Comparison of ENCODE assay signal across 1 fruit fly cellular context in genomic region chr2L:20349671-20350539, dm6.
TF ChIP-seq lines count a peak whose summit lies in the region.

Gene La (minus strand): TSS chr2L:20350012.
Gene RtGEF (plus strand): TSS chr2L:20350434.

TF ChIP-seq in whole organism, embryonic, 481 proteins besides CTCF, POLR2A, EP300 and RAD21 (continued from another document and continues in another):
- TF ChIP-seq CG7928 (GFP tag; optimal IDR thresholded peaks at IDR 0.05; lab: Kevin White, UChicago): peak; percentile 92
- no peak for TF ChIP-seq Oli (tag; optimal IDR thresholded peaks at IDR 0.05; lab: Kevin White, UChicago)
- TF ChIP-seq Sox100B (GFP tag; optimal IDR thresholded peaks at IDR 0.05; lab: Kevin White, UChicago): peak; percentile 48
- peak; percentile 95 for TF ChIP-seq bbx (GFP tag; IDR thresholded peaks at IDR 0.05; lab: Robert Waterston, UW; ENCODE audit: partially characterized antibody)
- no peak for TF ChIP-seq pita (GFP tag; optimal IDR thresholded peaks at IDR 0.05; lab: Kevin White, UChicago)
- TF ChIP-seq cg (GFP tag; optimal IDR thresholded peaks at IDR 0.05; lab: Kevin White, UChicago): no peak
- no peak for TF ChIP-seq Lim3 (GFP tag; IDR thresholded peaks at IDR 0.05; lab: Robert Waterston, UW)
- TF ChIP-seq CG31441 (GFP tag; IDR thresholded peaks at IDR 0.05; lab: Robert Waterston, UW): peak; percentile 88
- TF ChIP-seq CG14965 (GFP tag; optimal IDR thresholded peaks at IDR 0.05; lab: Kevin White, UChicago; ENCODE audit: borderline replicate concordance): no peak
- peak; percentile 77 for TF ChIP-seq MESR4 (GFP tag; optimal IDR thresholded peaks at IDR 0.05; lab: Kevin White, UChicago)
- peak; percentile 90 for TF ChIP-seq HLH4C (GFP tag; IDR thresholded peaks at IDR 0.05; lab: Robert Waterston, UW; ENCODE audit: partially characterized antibody)
- peak; percentile 12 for TF ChIP-seq Dad (GFP tag; optimal IDR thresholded peaks at IDR 0.05; lab: Kevin White, UChicago)
- peak; percentile 85 for TF ChIP-seq Doc3 (GFP tag; IDR thresholded peaks at IDR 0.05; lab: Robert Waterston, UW; ENCODE audit: partially characterized antibody)
- peak; percentile 4 for TF ChIP-seq PHDP (tag; optimal IDR thresholded peaks at IDR 0.05; lab: Kevin White, UChicago)
- TF ChIP-seq CG34224 (GFP tag; IDR thresholded peaks at IDR 0.05; lab: Robert Waterston, UW; ENCODE audit: partially characterized antibody): peak; percentile 88
- TF ChIP-seq en (GFP tag; optimal IDR thresholded peaks at IDR 0.05; lab: Kevin White, UChicago): no peak
- TF ChIP-seq CG4707 (GFP tag; optimal IDR thresholded peaks at IDR 0.05; lab: Kevin White, UChicago): no peak
- no peak for TF ChIP-seq CG17568 (GFP tag; optimal IDR thresholded peaks at IDR 0.05; lab: Kevin White, UChicago)
- no peak for TF ChIP-seq CG12744 (GFP tag; optimal IDR thresholded peaks at IDR 0.05; lab: Kevin White, UChicago)
- TF ChIP-seq CG34422 (GFP tag; IDR thresholded peaks at IDR 0.05; lab: Robert Waterston, UW): peak; percentile 64
- TF ChIP-seq ash1 (GFP tag; optimal IDR thresholded peaks at IDR 0.05; lab: Kevin White, UChicago): no peak
- peak; percentile 55 for TF ChIP-seq disco-r (GFP tag; optimal IDR thresholded peaks at IDR 0.05; lab: Kevin White, UChicago)
- no peak for TF ChIP-seq CG10565 (GFP tag; optimal IDR thresholded peaks at IDR 0.05; lab: Kevin White, UChicago)
- no peak for TF ChIP-seq z (GFP tag; IDR thresholded peaks at IDR 0.05; lab: Robert Waterston, UW)
- no peak for TF ChIP-seq CG8478 (optimal IDR thresholded peaks at IDR 0.05; lab: Kevin White, UChicago)
- TF ChIP-seq CG10959 (GFP tag; IDR thresholded peaks at IDR 0.05; lab: Robert Waterston, UW): no peak
- TF ChIP-seq prd (optimal IDR thresholded peaks at IDR 0.05; lab: Kevin White, UChicago): no peak
- TF ChIP-seq prd (GFP tag; IDR thresholded peaks at IDR 0.05; lab: Robert Waterston, UW): peak; percentile 35; the same call in 2 of the 3 replicates
- peak; percentile 26 for TF ChIP-seq gfzf (GFP tag; optimal IDR thresholded peaks at IDR 0.05; lab: Kevin White, UChicago)
- peak; percentile 98 for TF ChIP-seq dm (GFP tag; optimal IDR thresholded peaks at IDR 0.05; lab: Kevin White, UChicago)
- 0 out of 2 replicates have a peak, but pooled peaks have one; percentile 46 for TF ChIP-seq ssp (GFP tag; IDR thresholded peaks at IDR 0.05; lab: Robert Waterston, UW)
- peak; percentile 8 for TF ChIP-seq CG10979 (tag; optimal IDR thresholded peaks at IDR 0.05; lab: Kevin White, UChicago)
- TF ChIP-seq CG6254 (GFP tag; optimal IDR thresholded peaks at IDR 0.05; lab: Kevin White, UChicago): no peak
- TF ChIP-seq CG10654 (GFP tag; optimal IDR thresholded peaks at IDR 0.05; lab: Kevin White, UChicago): peak; percentile 7
- TF ChIP-seq Atf6 (GFP tag; IDR thresholded peaks at IDR 0.05; lab: Robert Waterston, UW): no peak
- peak; percentile 67; the same call in 2 of the 4 replicates for TF ChIP-seq Gug (GFP tag; IDR thresholded peaks at IDR 0.05; lab: Robert Waterston, UW)
- TF ChIP-seq CG12071 (GFP tag; optimal IDR thresholded peaks at IDR 0.05; lab: Kevin White, UChicago): no peak
- no peak for TF ChIP-seq dimm (GFP tag; IDR thresholded peaks at IDR 0.05; lab: Robert Waterston, UW)
- TF ChIP-seq CG7556 (GFP tag; optimal IDR thresholded peaks at IDR 0.05; lab: Kevin White, UChicago): peak; percentile 40
- peak; percentile 5 for TF ChIP-seq CG3163 (GFP tag; optimal IDR thresholded peaks at IDR 0.05; lab: Kevin White, UChicago)
- TF ChIP-seq CG32772 (GFP tag; IDR thresholded peaks at IDR 0.05; lab: Robert Waterston, UW): 0 out of 2 replicates have a peak, but pooled peaks have one; percentile 15
- TF ChIP-seq bowl (GFP tag; IDR thresholded peaks at IDR 0.05; lab: Robert Waterston, UW): no peak
- peak; percentile 0 for TF ChIP-seq nerfin-1 (tag; optimal IDR thresholded peaks at IDR 0.05; lab: Kevin White, UChicago)
- TF ChIP-seq Dek (tag; optimal IDR thresholded peaks at IDR 0.05; lab: Kevin White, UChicago): peak; percentile 10
- TF ChIP-seq Dip3 (GFP tag; optimal IDR thresholded peaks at IDR 0.05; lab: Kevin White, UChicago): peak; percentile 34
- peak; percentile 34 for TF ChIP-seq CG12236 (GFP tag; optimal IDR thresholded peaks at IDR 0.05; lab: Kevin White, UChicago)
- TF ChIP-seq CG6854 (GFP tag; optimal IDR thresholded peaks at IDR 0.05; lab: Kevin White, UChicago): no peak
- TF ChIP-seq CG17829 (tag; optimal IDR thresholded peaks at IDR 0.05; lab: Kevin White, UChicago): peak; percentile 46
- TF ChIP-seq grau (tag; optimal IDR thresholded peaks at IDR 0.05; lab: Kevin White, UChicago): peak; percentile 48
- TF ChIP-seq Opbp (GFP tag; IDR thresholded peaks at IDR 0.05; lab: Robert Waterston, UW; ENCODE audit: partially characterized antibody): peak; percentile 97
- no peak for TF ChIP-seq jing (GFP tag; optimal IDR thresholded peaks at IDR 0.05; lab: Kevin White, UChicago)
- peak; percentile 46 for TF ChIP-seq eyg (GFP tag; optimal IDR thresholded peaks at IDR 0.05; lab: Kevin White, UChicago)
- no peak for TF ChIP-seq CG5953 (GFP tag; IDR thresholded peaks at IDR 0.05; lab: Robert Waterston, UW)
- TF ChIP-seq CG15073 (GFP tag; optimal IDR thresholded peaks at IDR 0.05; lab: Kevin White, UChicago): no peak
- no peak for TF ChIP-seq CG7372 (GFP tag; IDR thresholded peaks at IDR 0.05; lab: Robert Waterston, UW)
- TF ChIP-seq CG3281 (GFP tag; optimal IDR thresholded peaks at IDR 0.05; lab: Kevin White, UChicago): no peak
- peak; percentile 60 for TF ChIP-seq CHES-1-like (GFP tag; optimal IDR thresholded peaks at IDR 0.05; lab: Kevin White, UChicago)
- TF ChIP-seq Fer2 (tag; optimal IDR thresholded peaks at IDR 0.05; lab: Kevin White, UChicago): no peak
- TF ChIP-seq gsb-n (tag; optimal IDR thresholded peaks at IDR 0.05; lab: Kevin White, UChicago): no peak
- TF ChIP-seq fd3F (GFP tag; optimal IDR thresholded peaks at IDR 0.05; lab: Kevin White, UChicago): no peak
- no peak for TF ChIP-seq usp (GFP tag; optimal IDR thresholded peaks at IDR 0.05; lab: Kevin White, UChicago)
- TF ChIP-seq D19B (GFP tag; optimal IDR thresholded peaks at IDR 0.05; lab: Kevin White, UChicago): peak; percentile 18
- no peak for TF ChIP-seq seq (GFP tag; IDR thresholded peaks at IDR 0.05; lab: Robert Waterston, UW)
- TF ChIP-seq sd (tag; optimal IDR thresholded peaks at IDR 0.05; lab: Kevin White, UChicago): peak; percentile 83
- peak; percentile 74 for TF ChIP-seq pho (GFP tag; optimal IDR thresholded peaks at IDR 0.05; lab: Kevin White, UChicago)
- no peak for TF ChIP-seq Hand (GFP tag; optimal IDR thresholded peaks at IDR 0.05; lab: Kevin White, UChicago)
- no peak for TF ChIP-seq CG11695 (GFP tag; IDR thresholded peaks at IDR 0.05; lab: Robert Waterston, UW)
- no peak for TF ChIP-seq CG2875 (GFP tag; optimal IDR thresholded peaks at IDR 0.05; lab: Kevin White, UChicago)
- TF ChIP-seq corto (GFP tag; optimal IDR thresholded peaks at IDR 0.05; lab: Kevin White, UChicago): no peak
- TF ChIP-seq slp2 (GFP tag; optimal IDR thresholded peaks at IDR 0.05; lab: Kevin White, UChicago): no peak
- peak; percentile 14 for TF ChIP-seq NK7.1 (GFP tag; optimal IDR thresholded peaks at IDR 0.05; lab: Kevin White, UChicago)
- TF ChIP-seq org-1 (GFP tag; optimal IDR thresholded peaks at IDR 0.05; lab: Kevin White, UChicago): no peak
- TF ChIP-seq Ravus (GFP tag; IDR thresholded peaks at IDR 0.05; lab: Robert Waterston, UW): no peak
- no peak for TF ChIP-seq gcm (GFP tag; optimal IDR thresholded peaks at IDR 0.05; lab: Kevin White, UChicago)
- peak; percentile 27 for TF ChIP-seq Fer1 (GFP tag; optimal IDR thresholded peaks at IDR 0.05; lab: Kevin White, UChicago)
- TF ChIP-seq CG11247 (GFP tag; IDR thresholded peaks at IDR 0.05; lab: Robert Waterston, UW): peak; percentile 43; the same call in 1 of the 2 replicates
- TF ChIP-seq CG1792 (GFP tag; optimal IDR thresholded peaks at IDR 0.05; lab: Kevin White, UChicago): no peak
- peak; percentile 46 for TF ChIP-seq Sox102F (GFP tag; optimal IDR thresholded peaks at IDR 0.05; lab: Kevin White, UChicago)
- TF ChIP-seq fd102C (GFP tag; optimal IDR thresholded peaks at IDR 0.05; lab: Kevin White, UChicago): no peak
- peak in 1 of 2 experiments; percentile 81 for TF ChIP-seq tll (GFP tag; optimal IDR thresholded peaks at IDR 0.05; lab: Kevin White, UChicago)
- TF ChIP-seq salm (tag; optimal IDR thresholded peaks at IDR 0.05; lab: Kevin White, UChicago): no peak
- TF ChIP-seq ken (GFP tag; IDR thresholded peaks at IDR 0.05; lab: Robert Waterston, UW): peak; percentile 47; the same call in 2 of the 3 replicates
- no peak for TF ChIP-seq Ptx1 (GFP tag; IDR thresholded peaks at IDR 0.05; lab: Robert Waterston, UW)
- TF ChIP-seq H2.0 (GFP tag; IDR thresholded peaks at IDR 0.05; lab: Robert Waterston, UW): peak; percentile 11; the same call in 1 of the 2 replicates
- TF ChIP-seq nmo (GFP tag; optimal IDR thresholded peaks at IDR 0.05; lab: Kevin White, UChicago): peak; percentile 73
- no peak for TF ChIP-seq CG14014 (GFP tag; IDR thresholded peaks at IDR 0.05; lab: Robert Waterston, UW)
- no peak for TF ChIP-seq wor (GFP tag; IDR thresholded peaks at IDR 0.05; lab: Robert Waterston, UW)
- TF ChIP-seq Spps (tag; optimal IDR thresholded peaks at IDR 0.05; lab: Kevin White, UChicago): no peak
- peak; percentile 46 for TF ChIP-seq slou (GFP tag; optimal IDR thresholded peaks at IDR 0.05; lab: Kevin White, UChicago)
- TF ChIP-seq BEAF-32 (GFP tag; optimal IDR thresholded peaks at IDR 0.05; lab: Kevin White, UChicago): peak; percentile 97
- peak; percentile 17 for TF ChIP-seq CG17385 (GFP tag; optimal IDR thresholded peaks at IDR 0.05; lab: Kevin White, UChicago)
- TF ChIP-seq CG11456 (GFP tag; IDR thresholded peaks at IDR 0.05; lab: Robert Waterston, UW): peak; percentile 63; the same call in 2 of the 3 replicates
- TF ChIP-seq dpn (GFP tag; optimal IDR thresholded peaks at IDR 0.05; lab: Kevin White, UChicago): peak; percentile 62 to 63
- TF ChIP-seq Rfx (GFP tag; IDR thresholded peaks at IDR 0.05; lab: Robert Waterston, UW): peak; percentile 69
- TF ChIP-seq Asciz (GFP tag; optimal IDR thresholded peaks at IDR 0.05; lab: Kevin White, UChicago): no peak
- TF ChIP-seq trh (GFP tag; optimal IDR thresholded peaks at IDR 0.05; lab: Kevin White, UChicago): peak; percentile 43
- 0 out of 2 replicates have a peak, but pooled peaks have one; percentile 45 for TF ChIP-seq CG9215 (GFP tag; IDR thresholded peaks at IDR 0.05; lab: Robert Waterston, UW)
- TF ChIP-seq Adf1 (GFP tag; IDR thresholded peaks at IDR 0.05; lab: Robert Waterston, UW): peak; percentile 18; the same call in 1 of the 2 replicates
- TF ChIP-seq sens (GFP tag; lab: Kevin White, UChicago): peak; percentile 92
- TF ChIP-seq CG4617 (GFP tag; optimal IDR thresholded peaks at IDR 0.05; lab: Kevin White, UChicago; ENCODE audit: borderline replicate concordance): peak; percentile 50
- TF ChIP-seq Hmx (GFP tag; optimal IDR thresholded peaks at IDR 0.05; lab: Kevin White, UChicago): peak; percentile 13
- 0 out of 3 replicates have a peak, but pooled peaks have one; percentile 37 for TF ChIP-seq ci (GFP tag; IDR thresholded peaks at IDR 0.05; lab: Robert Waterston, UW)
- no peak for TF ChIP-seq CG31224 (GFP tag; IDR thresholded peaks at IDR 0.05; lab: Robert Waterston, UW)
- TF ChIP-seq Doc2 (GFP tag; IDR thresholded peaks at IDR 0.05; lab: Robert Waterston, UW): no peak
- TF ChIP-seq insv (GFP tag; optimal IDR thresholded peaks at IDR 0.05; lab: Kevin White, UChicago): peak in 1 of 2 experiments; percentile 21
- no peak for TF ChIP-seq dysf (GFP tag; IDR thresholded peaks at IDR 0.05; lab: Robert Waterston, UW)
- TF ChIP-seq chif (GFP tag; optimal IDR thresholded peaks at IDR 0.05; lab: Kevin White, UChicago): peak; percentile 28 to 49
- TF ChIP-seq vnd (GFP tag; IDR thresholded peaks at IDR 0.05; lab: Robert Waterston, UW; ENCODE audit: partially characterized antibody): peak; percentile 95
- no peak for TF ChIP-seq MTF-1 (GFP tag; optimal IDR thresholded peaks at IDR 0.05; lab: Kevin White, UChicago; ENCODE audit: borderline replicate concordance)
- peak; percentile 81 for TF ChIP-seq sna (GFP tag; IDR thresholded peaks at IDR 0.05; lab: Robert Waterston, UW; ENCODE audit: partially characterized antibody)
- TF ChIP-seq Awh (GFP tag; IDR thresholded peaks at IDR 0.05; lab: Robert Waterston, UW): no peak
- peak; percentile 54 for TF ChIP-seq CG13624 (GFP tag; optimal IDR thresholded peaks at IDR 0.05; lab: Kevin White, UChicago)
- TF ChIP-seq Hr39 (optimal IDR thresholded peaks at IDR 0.05; lab: Kevin White, UChicago): no peak
- no peak for TF ChIP-seq repo (GFP tag; optimal IDR thresholded peaks at IDR 0.05; lab: Kevin White, UChicago)
- TF ChIP-seq CG18599 (GFP tag; optimal IDR thresholded peaks at IDR 0.05; lab: Kevin White, UChicago): peak; percentile 38
- TF ChIP-seq CG30020 (tag; optimal IDR thresholded peaks at IDR 0.05; lab: Kevin White, UChicago): peak; percentile 93
- TF ChIP-seq Med (GFP tag; lab: Kevin White, UChicago): peak; percentile 90
- TF ChIP-seq YL-1 (GFP tag; optimal IDR thresholded peaks at IDR 0.05; lab: Kevin White, UChicago): peak; percentile 83
- no peak for TF ChIP-seq tgo (GFP tag; IDR thresholded peaks at IDR 0.05; lab: Robert Waterston, UW)
- TF ChIP-seq tup (GFP tag; optimal IDR thresholded peaks at IDR 0.05; lab: Kevin White, UChicago): no peak
- TF ChIP-seq ATbp (GFP tag; optimal IDR thresholded peaks at IDR 0.05; lab: Kevin White, UChicago): no peak
- no peak for TF ChIP-seq Mrtf (GFP tag; IDR thresholded peaks at IDR 0.05; lab: Robert Waterston, UW)
- TF ChIP-seq mam (GFP tag; optimal IDR thresholded peaks at IDR 0.05; lab: Kevin White, UChicago): peak; percentile 72
- TF ChIP-seq CrebB (tag; optimal IDR thresholded peaks at IDR 0.05; lab: Kevin White, UChicago): no peak
- no peak for TF ChIP-seq lov (optimal IDR thresholded peaks at IDR 0.05; lab: Kevin White, UChicago)
- no peak for TF ChIP-seq lov (GFP tag; IDR thresholded peaks at IDR 0.05; lab: Robert Waterston, UW)
- TF ChIP-seq Eip74EF (GFP tag; optimal IDR thresholded peaks at IDR 0.05; lab: Kevin White, UChicago): no peak
- TF ChIP-seq CG12104 (GFP tag; optimal IDR thresholded peaks at IDR 0.05; lab: Kevin White, UChicago): no peak
- no peak for TF ChIP-seq tap (tag; optimal IDR thresholded peaks at IDR 0.05; lab: Kevin White, UChicago)
- TF ChIP-seq vfl (GFP tag; optimal IDR thresholded peaks at IDR 0.05; lab: Kevin White, UChicago): peak; percentile 47
- TF ChIP-seq pros (GFP tag; optimal IDR thresholded peaks at IDR 0.05; lab: Kevin White, UChicago): no peak
- no peak for TF ChIP-seq Oaz (GFP tag; IDR thresholded peaks at IDR 0.05; lab: Robert Waterston, UW)
- no peak for TF ChIP-seq CG8388 (GFP tag; optimal IDR thresholded peaks at IDR 0.05; lab: Kevin White, UChicago)
